Fruit fly (Drosophila melanogaster): ENCODE measurements around the gene Tpt.
A peak's percentile ranks its signal among the peaks of the same experiment; 100 is the strongest.

Gene Tpt

dm6 chr3L:8398763-8399445, 6.2 kb downstream of the Tpt start (continued):
- TF ChIP-seq CG14965 (GFP tag; optimal IDR thresholded peaks at IDR 0.05; ENCODE audit: borderline replicate concordance) = no peak
- TF ChIP-seq BtbVII (GFP tag; optimal IDR thresholded peaks at IDR 0.05) = no peak
- no peak for TF ChIP-seq C15 (GFP tag; IDR thresholded peaks at IDR 0.05)
- no peak for TF ChIP-seq corto (GFP tag; optimal IDR thresholded peaks at IDR 0.05)
- TF ChIP-seq pita (GFP tag; optimal IDR thresholded peaks at IDR 0.05) = no peak
- TF ChIP-seq z (GFP tag; IDR thresholded peaks at IDR 0.05) = no peak
- no peak for TF ChIP-seq crc (GFP tag; optimal IDR thresholded peaks at IDR 0.05)
- TF ChIP-seq CG5953 (GFP tag; IDR thresholded peaks at IDR 0.05) = no peak
- peak; percentile 32; the same call in 1 of the 2 replicates for TF ChIP-seq lmd (GFP tag; IDR thresholded peaks at IDR 0.05)
- 0 out of 3 replicates have a peak, but pooled peaks have one; percentile 21 for TF ChIP-seq ase (GFP tag; IDR thresholded peaks at IDR 0.05)
- TF ChIP-seq CG12391 (tag; optimal IDR thresholded peaks at IDR 0.05) = peak; percentile 16
- TF ChIP-seq tap (tag; optimal IDR thresholded peaks at IDR 0.05) = no peak
- no peak for TF ChIP-seq Dbx (GFP tag; IDR thresholded peaks at IDR 0.05)
- TF ChIP-seq Spps (tag; optimal IDR thresholded peaks at IDR 0.05) = no peak
- no peak for TF ChIP-seq CG7987 (GFP tag; optimal IDR thresholded peaks at IDR 0.05)
- no peak for TF ChIP-seq CG15269 (tag; optimal IDR thresholded peaks at IDR 0.05)
- no peak for TF ChIP-seq Lpt (GFP tag; optimal IDR thresholded peaks at IDR 0.05)
- no peak for TF ChIP-seq Lim3 (GFP tag; IDR thresholded peaks at IDR 0.05)
- no peak for TF ChIP-seq ash1 (GFP tag; optimal IDR thresholded peaks at IDR 0.05)
- TF ChIP-seq CG3847 (GFP tag; IDR thresholded peaks at IDR 0.05) = 0 out of 2 replicates have a peak, but pooled peaks have one; percentile 21
- no peak for TF ChIP-seq Abd-B (GFP tag; optimal IDR thresholded peaks at IDR 0.05)
- 0 out of 3 replicates have a peak, but pooled peaks have one; percentile 36 for TF ChIP-seq otp (GFP tag; IDR thresholded peaks at IDR 0.05)
- TF ChIP-seq CG2202 (tag; optimal IDR thresholded peaks at IDR 0.05) = no peak
- TF ChIP-seq CG17385 (GFP tag; optimal IDR thresholded peaks at IDR 0.05) = peak; percentile 35
- no peak for TF ChIP-seq CG3065 (GFP tag; optimal IDR thresholded peaks at IDR 0.05)
- TF ChIP-seq CkIIα-i1 (GFP tag; IDR thresholded peaks at IDR 0.05) = no peak
- TF ChIP-seq ERR (GFP tag; optimal IDR thresholded peaks at IDR 0.05) = no peak
- no peak for TF ChIP-seq sima (GFP tag; optimal IDR thresholded peaks at IDR 0.05)
- no peak for TF ChIP-seq CG16813 (GFP tag; IDR thresholded peaks at IDR 0.05; ENCODE audit: partially characterized antibody)
- peak; percentile 23 for TF ChIP-seq NC2β (GFP tag; optimal IDR thresholded peaks at IDR 0.05)
- no peak for TF ChIP-seq CG9932 (GFP tag; IDR thresholded peaks at IDR 0.05)
- no peak for TF ChIP-seq Dref (GFP tag; IDR thresholded peaks at IDR 0.05)
- no peak for TF ChIP-seq trem (tag; optimal IDR thresholded peaks at IDR 0.05)
- peak; percentile 4 for TF ChIP-seq pnt (GFP tag; optimal IDR thresholded peaks at IDR 0.05)
- peak; percentile 50; the same call in 1 of the 3 replicates for TF ChIP-seq HLH4C (GFP tag; IDR thresholded peaks at IDR 0.05; ENCODE audit: partially characterized antibody)
- TF ChIP-seq HLH3B (GFP tag; IDR thresholded peaks at IDR 0.05) = peak; percentile 17; the same call in 1 of the 2 replicates
- peak; percentile 45 for TF ChIP-seq CG2712 (tag; optimal IDR thresholded peaks at IDR 0.05)
- no peak for TF ChIP-seq CG4282 (GFP tag; optimal IDR thresholded peaks at IDR 0.05)
- no peak for TF ChIP-seq p53 (GFP tag; optimal IDR thresholded peaks at IDR 0.05)
- TF ChIP-seq CG3163 (GFP tag; optimal IDR thresholded peaks at IDR 0.05) = no peak
- no peak for TF ChIP-seq cato (GFP tag; optimal IDR thresholded peaks at IDR 0.05; ENCODE audit: borderline replicate concordance)
- TF ChIP-seq ftz-f1 (GFP tag; optimal IDR thresholded peaks at IDR 0.05) = no peak
- no peak for TF ChIP-seq lab (GFP tag; optimal IDR thresholded peaks at IDR 0.05)
- TF ChIP-seq dpn (GFP tag; optimal IDR thresholded peaks at IDR 0.05) = peak in 1 of 2 experiments; percentile 37
- TF ChIP-seq CG4854 (GFP tag; optimal IDR thresholded peaks at IDR 0.05) = no peak
- no peak for TF ChIP-seq CG34376 (GFP tag; optimal IDR thresholded peaks at IDR 0.05)
- peak; percentile 32; the same call in 1 of the 2 replicates for TF ChIP-seq CG10366 (GFP tag; IDR thresholded peaks at IDR 0.05)
- TF ChIP-seq emc (GFP tag; optimal IDR thresholded peaks at IDR 0.05) = no peak
- peak; percentile 9; the same call in 1 of the 3 replicates for TF ChIP-seq gce (GFP tag; IDR thresholded peaks at IDR 0.05)
- peak; percentile 38 for TF ChIP-seq CG7786 (GFP tag; optimal IDR thresholded peaks at IDR 0.05)

Data from whole organism, embryonic.